Fruit fly (Drosophila melanogaster) whole organism, prepupa: ENCODE measurements around the gene CG14567.
A peak's percentile ranks its signal among the peaks of the same experiment; 100 is the strongest.

Experiments used
- Blimp-1 ChIP-seq: fragments of 200-800 bp; sonication (Bioruptor generic); optimal IDR thresholded peaks from 3 replicates; lab custom pipeline; 2017; ENCODE audit warnings: missing biosample characterization, missing genetic modification characterization, mild to moderate bottlenecking, moderate library complexity, missing genetic modification reagents
- CG10631 ChIP-seq: fragments of 200-800 bp; sonication (Bioruptor generic); optimal IDR thresholded peaks from 2 replicates; lab custom pipeline; 2016; ENCODE audit warnings: missing biosample characterization, missing genetic modification characterization
- CG10669 ChIP-seq: fragments of 200-800 bp; sonication (Bioruptor generic); optimal IDR thresholded peaks from 3 replicates; lab custom pipeline; 2018; ENCODE audit warnings: missing biosample characterization, mild to moderate bottlenecking, missing genetic modification characterization, moderate library complexity
- CG11294 ChIP-seq: fragments of 200-800 bp; sonication (Bioruptor generic); IDR thresholded peaks from 2 replicates; pipeline ENCODE4 v1.3.6; 2022; ENCODE audit warnings: missing biosample characterization, missing genetic modification characterization
- CG11762 ChIP-seq: fragments of 200-800 bp; sonication (Bioruptor generic); optimal IDR thresholded peaks from 3 replicates; lab custom pipeline; 2016; ENCODE audit warnings: missing biosample characterization, missing genetic modification characterization; ENCODE audit not compliant: insufficient read depth
- CG11902 ChIP-seq: fragments of 200-800 bp; sonication (Bioruptor generic); optimal IDR thresholded peaks from 3 replicates; lab custom pipeline; 2016; ENCODE audit warnings: missing biosample characterization, missing genetic modification characterization
- CG15336 ChIP-seq: fragments of 200-800 bp; sonication (Bioruptor generic); IDR thresholded peaks from 2 replicates; pipeline ENCODE4 v1.3.6; 2022; ENCODE audit warnings: missing biosample characterization, missing genetic modification characterization
- CG16779 ChIP-seq: fragments of 200-800 bp; sonication (Bioruptor generic); optimal IDR thresholded peaks from 3 replicates; lab custom pipeline; 2017; ENCODE audit warnings: missing biosample characterization, mild to moderate bottlenecking, missing genetic modification characterization
- CG3032 ChIP-seq: fragments of 200-800 bp; optimal IDR thresholded peaks from 2 replicates; lab custom pipeline; 2019; ENCODE audit warnings: missing biosample characterization, mild to moderate bottlenecking, missing genetic modification characterization, moderate library complexity
- CG31627 ChIP-seq: fragments of 200-800 bp; sonication (Bioruptor generic); optimal IDR thresholded peaks from 3 replicates; lab custom pipeline; 2016; ENCODE audit warnings: missing biosample characterization, missing genetic modification characterization
- CG32006 ChIP-seq: fragments of 200-800 bp; sonication (Bioruptor generic); optimal IDR thresholded peaks from 3 replicates; lab custom pipeline; 2017; ENCODE audit warnings: missing biosample characterization, mild to moderate bottlenecking, missing genetic modification characterization
- CG34406 ChIP-seq: fragments of 200-800 bp; sonication (Bioruptor generic); optimal IDR thresholded peaks from 3 replicates; lab custom pipeline; 2016; ENCODE audit warnings: missing biosample characterization, missing genetic modification characterization
- CG3919 ChIP-seq: fragments of 200-800 bp; sonication (Bioruptor generic); optimal IDR thresholded peaks from 3 replicates; lab custom pipeline; 2016; ENCODE audit warnings: missing biosample characterization, missing genetic modification characterization
- CG4318 ChIP-seq: fragments of 200-800 bp; sonication (Bioruptor generic); optimal IDR thresholded peaks from 3 replicates; lab custom pipeline; 2017; ENCODE audit warnings: missing biosample characterization, mild to moderate bottlenecking, missing genetic modification characterization
- CG6163 ChIP-seq: fragments of 200-800 bp; sonication (Bioruptor generic); IDR thresholded peaks from 3 replicates; pipeline ENCODE4 v1.3.6; 2022; ENCODE audit warnings: missing biosample characterization, missing genetic modification characterization
- CG6276 ChIP-seq: fragments of 200-800 bp; sonication (Bioruptor generic); optimal IDR thresholded peaks from 2 replicates; lab custom pipeline; 2017; ENCODE audit warnings: missing biosample characterization, mild to moderate bottlenecking, missing genetic modification characterization
- CG6792 ChIP-seq: fragments of 200-800 bp; sonication (Bioruptor generic); optimal IDR thresholded peaks from 3 replicates; lab custom pipeline; 2016; ENCODE audit warnings: missing biosample characterization, missing genetic modification characterization
- CG6808 ChIP-seq: fragments of 200-800 bp; sonication (Bioruptor generic); optimal IDR thresholded peaks from 3 replicates; lab custom pipeline; 2017; ENCODE audit warnings: missing biosample characterization, missing genetic modification characterization, mild to moderate bottlenecking, moderate library complexity, missing genetic modification reagents
- CG6854 ChIP-seq: fragments of 200-800 bp; sonication (Bioruptor generic); optimal IDR thresholded peaks from 2 replicates; lab custom pipeline; 2017; ENCODE audit warnings: missing biosample characterization, mild to moderate bottlenecking, missing genetic modification characterization
- CG7368 ChIP-seq: fragments of 200-800 bp; sonication (Bioruptor generic); optimal IDR thresholded peaks from 3 replicates; lab custom pipeline; 2016; ENCODE audit warnings: missing biosample characterization, missing genetic modification characterization
- CG8119 ChIP-seq: fragments of 200-800 bp; sonication (Bioruptor generic); IDR thresholded peaks from 3 replicates; pipeline ENCODE4 v1.3.6; 2022; ENCODE audit warnings: missing biosample characterization, missing genetic modification characterization
- CG8319 ChIP-seq: fragments of 200-800 bp; sonication (Bioruptor generic); optimal IDR thresholded peaks from 3 replicates; lab custom pipeline; 2016; ENCODE audit warnings: missing biosample characterization, missing genetic modification characterization
- CG8632 ChIP-seq: fragments of 200-800 bp; sonication (Bioruptor generic); optimal IDR thresholded peaks from 3 replicates; lab custom pipeline; 2016; ENCODE audit warnings: missing biosample characterization, missing genetic modification characterization
- Eip78C ChIP-seq: fragments of 200-800 bp; sonication (Bioruptor generic); peaks from one replicate; lab custom pipeline; 2016; ENCODE audit warnings: missing biosample characterization, missing genetic modification characterization
- Eip93F ChIP-seq: fragments of 200-800 bp; sonication (Bioruptor generic); optimal IDR thresholded peaks from 2 replicates; lab custom pipeline; 2016; ENCODE audit warnings: missing biosample characterization, mild to moderate bottlenecking, missing genetic modification characterization
- Ets21C ChIP-seq: fragments of 200-800 bp; sonication (Bioruptor generic); optimal IDR thresholded peaks from 3 replicates; lab custom pipeline; 2016; ENCODE audit warnings: missing biosample characterization, missing genetic modification characterization
- Ets96B ChIP-seq: fragments of 200-800 bp; optimal IDR thresholded peaks from 2 replicates; lab custom pipeline; 2019; ENCODE audit warnings: missing biosample characterization, mild to moderate bottlenecking, missing genetic modification characterization, moderate library complexity
- Gug ChIP-seq: fragments of 200-800 bp; sonication (Bioruptor generic); IDR thresholded peaks from 2 replicates; pipeline ENCODE4 v1.3.6; 2022; ENCODE audit warnings: missing biosample characterization, missing genetic modification characterization
- Hr38 ChIP-seq: sonication (Bioruptor generic); optimal IDR thresholded peaks from 2 replicates; lab custom pipeline; 2016; ENCODE audit warnings: missing biosample characterization, missing genetic modification characterization
- Hr39 ChIP-seq: fragments of 200-800 bp; sonication (Bioruptor generic); optimal IDR thresholded peaks from 2 replicates; lab custom pipeline; 2016; ENCODE audit warnings: missing biosample characterization, missing genetic modification characterization
- Hr4 ChIP-seq: fragments of 200-800 bp; sonication (Bioruptor generic); optimal IDR thresholded peaks from 3 replicates; lab custom pipeline; 2016; ENCODE audit warnings: missing biosample characterization, missing genetic modification characterization
- Lpt ChIP-seq: fragments of 200-800 bp; sonication (Bioruptor generic); optimal IDR thresholded peaks from 3 replicates; lab custom pipeline; 2016; ENCODE audit warnings: missing biosample characterization, missing genetic modification characterization
- Met ChIP-seq: fragments of 200-800 bp; sonication (Bioruptor generic); optimal IDR thresholded peaks from 3 replicates; lab custom pipeline; 2016; ENCODE audit warnings: missing biosample characterization, missing genetic modification characterization
- OdsH ChIP-seq: fragments of 200-800 bp; sonication (Bioruptor generic); optimal IDR thresholded peaks from 3 replicates; lab custom pipeline; 2016; ENCODE audit warnings: missing biosample characterization, missing genetic modification characterization
- Smox ChIP-seq: fragments of 200-800 bp; sonication (Bioruptor generic); optimal IDR thresholded peaks from 3 replicates; lab custom pipeline; 2016; ENCODE audit warnings: missing biosample characterization, missing genetic modification characterization
- Sox102F ChIP-seq: fragments of 200-800 bp; sonication (Bioruptor generic); optimal IDR thresholded peaks from 2 replicates; lab custom pipeline; 2016; ENCODE audit warnings: missing biosample characterization, mild to moderate bottlenecking, missing genetic modification characterization
- Sox14 ChIP-seq: fragments of 200-800 bp; sonication (Bioruptor generic); optimal IDR thresholded peaks from 3 replicates; lab custom pipeline; 2016; ENCODE audit warnings: missing biosample characterization, missing genetic modification characterization
- achi ChIP-seq: fragments of 200-800 bp; sonication (Bioruptor generic); optimal IDR thresholded peaks from 3 replicates; lab custom pipeline; 2016; ENCODE audit warnings: missing biosample characterization, missing genetic modification characterization
- acj6 ChIP-seq: fragments of 200-800 bp; sonication (Bioruptor generic); optimal IDR thresholded peaks from 3 replicates; lab custom pipeline; 2016; ENCODE audit warnings: missing biosample characterization, missing genetic modification characterization
- dsx ChIP-seq: fragments of 200-800 bp; optimal IDR thresholded peaks from 3 replicates; lab custom pipeline; 2019; ENCODE audit warnings: missing biosample characterization, mild to moderate bottlenecking, missing genetic modification characterization, moderate library complexity; ENCODE audit not compliant: poor library complexity, severe bottlenecking
- eg ChIP-seq: fragments of 200-800 bp; sonication (Bioruptor generic); IDR thresholded peaks from 3 replicates; pipeline ENCODE4 v1.3.6; 2022; ENCODE audit warnings: missing biosample characterization, missing genetic modification characterization
- esn ChIP-seq: fragments of 200-800 bp; sonication (Bioruptor generic); optimal IDR thresholded peaks from 2 replicates; lab custom pipeline; 2016; ENCODE audit warnings: missing biosample characterization, mild to moderate bottlenecking, missing genetic modification characterization, moderate library complexity
- fd59A ChIP-seq: fragments of 200-800 bp; sonication (Bioruptor generic); optimal IDR thresholded peaks from 2 replicates; lab custom pipeline; 2017; ENCODE audit warnings: missing biosample characterization, mild to moderate bottlenecking, missing genetic modification characterization, missing genetic modification reagents
- fd85E ChIP-seq: fragments of 200-800 bp; sonication (Bioruptor generic); optimal IDR thresholded peaks from 3 replicates; lab custom pipeline; 2016; ENCODE audit warnings: missing biosample characterization, missing genetic modification characterization
- fkh ChIP-seq: fragments of 200-800 bp; sonication (Bioruptor generic); optimal IDR thresholded peaks from 3 replicates; lab custom pipeline; 2017; ENCODE audit warnings: missing biosample characterization, mild to moderate bottlenecking, missing genetic modification characterization, moderate library complexity
- lz ChIP-seq: fragments of 200-800 bp; sonication (Bioruptor generic); optimal IDR thresholded peaks from 3 replicates; lab custom pipeline; 2016; ENCODE audit warnings: missing biosample characterization, missing genetic modification characterization
- net ChIP-seq: fragments of 200-800 bp; sonication (Bioruptor generic); optimal IDR thresholded peaks from 3 replicates; lab custom pipeline; 2016; ENCODE audit warnings: missing biosample characterization, missing genetic modification characterization
- pdm3 ChIP-seq: fragments of 200-800 bp; sonication (Bioruptor generic); optimal IDR thresholded peaks from 3 replicates; lab custom pipeline; 2016; ENCODE audit warnings: missing biosample characterization, missing genetic modification characterization
- salr ChIP-seq, 2 experiments: fragments of 200-800 bp; sonication (Bioruptor generic); optimal IDR thresholded peaks; 3 replicates each; lab custom pipeline; 2016 to 2018; ENCODE audit warnings: missing biosample characterization in 2 of 2, missing genetic modification characterization in 2 of 2, mild to moderate bottlenecking in 1 of 2
- spab ChIP-seq: fragments of 200-800 bp; sonication (Bioruptor generic); optimal IDR thresholded peaks from 2 replicates; lab custom pipeline; 2017; ENCODE audit warnings: missing biosample characterization, mild to moderate bottlenecking, missing genetic modification characterization, missing genetic modification reagents
- ss ChIP-seq, 2 experiments: fragments of 200-800 bp; sonication (Bioruptor generic); optimal IDR thresholded peaks; 2 replicates in 1 of 2; 3 replicates in 1 of 2; lab custom pipeline; 2017 to 2018; ENCODE audit warnings: mild to moderate bottlenecking in 2 of 2, missing biosample characterization in 2 of 2, missing genetic modification characterization in 2 of 2, moderate library complexity in 1 of 2
- topi ChIP-seq: fragments of 200-800 bp; sonication (Bioruptor generic); optimal IDR thresholded peaks from 3 replicates; lab custom pipeline; 2016; ENCODE audit warnings: missing biosample characterization, missing genetic modification characterization
- vri ChIP-seq: fragments of 200-800 bp; sonication (Bioruptor generic); optimal IDR thresholded peaks from 3 replicates; lab custom pipeline; 2016; ENCODE audit warnings: missing biosample characterization, mild to moderate bottlenecking, missing genetic modification characterization

CG14567 gene

DNA sequence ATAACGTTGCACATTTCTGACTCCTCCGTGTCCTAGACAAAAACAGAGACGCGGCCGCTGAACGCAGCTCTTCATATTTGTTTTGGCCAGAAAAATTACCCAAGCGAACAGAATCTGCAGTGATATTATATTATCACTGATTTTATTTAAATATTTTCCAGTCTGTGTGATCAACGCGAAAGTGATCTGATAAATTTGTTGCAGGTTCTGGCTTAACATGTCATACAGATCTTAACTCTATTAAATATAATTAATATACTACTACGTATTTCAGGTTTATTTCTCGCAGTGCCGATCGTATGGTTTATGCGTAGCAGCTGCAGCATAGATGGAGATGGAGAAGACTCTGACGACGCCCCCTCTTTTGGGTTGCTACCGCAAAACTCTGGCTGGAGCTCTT is 17.4 kb downstream of the CG14567 start:
- TF ChIP-seq vri, result no peak
- TF ChIP-seq topi, result peak; percentile 15
- TF ChIP-seq CG7368 (GFP tag; lab: Kevin White, UChicago), result no peak
- no peak for TF ChIP-seq CG6792 (GFP tag; lab: Kevin White, UChicago)
- peak; percentile 77 for TF ChIP-seq Ets96B (tag; lab: Kevin White, UChicago)
- no peak for TF ChIP-seq Blimp-1 (GFP tag; lab: Kevin White, UChicago)
- TF ChIP-seq CG4318 (GFP tag; lab: Kevin White, UChicago), result no peak
- TF ChIP-seq CG11902 (GFP tag; lab: Kevin White, UChicago), result no peak
- TF ChIP-seq CG10631 (GFP tag; lab: Kevin White, UChicago), result peak; percentile 74
- peak; percentile 71 for TF ChIP-seq CG10669 (GFP tag; lab: Kevin White, UChicago)
- no peak for TF ChIP-seq Ets21C
- peak; percentile 6 for TF ChIP-seq Smox (GFP tag; lab: Kevin White, UChicago)
- TF ChIP-seq CG11762 (GFP tag; lab: Kevin White, UChicago), result no peak
- TF ChIP-seq lz (GFP tag; lab: Kevin White, UChicago), result no peak
- TF ChIP-seq CG8119, result no peak
- peak; percentile 60 for TF ChIP-seq CG3919 (GFP tag; lab: Kevin White, UChicago)
- TF ChIP-seq Eip78C (GFP tag; lab: Kevin White, UChicago), result peak; percentile 77
- TF ChIP-seq esn (GFP tag; lab: Kevin White, UChicago), result peak; percentile 41
- TF ChIP-seq ss (GFP tag; optimal IDR thresholded peaks at IDR 0.05; lab: Kevin White, UChicago), result peak; percentile 5 to 35
- peak; percentile 8 for TF ChIP-seq CG34406
- TF ChIP-seq CG8319 (GFP tag; lab: Kevin White, UChicago), result no peak
- no peak for TF ChIP-seq Gug (GFP tag; lab: Robert Waterston, UW)
- TF ChIP-seq acj6, result peak; percentile 49
- TF ChIP-seq Hr38 (GFP tag; lab: Kevin White, UChicago), result no peak
- TF ChIP-seq CG6163 (GFP tag; lab: Robert Waterston, UW), result no peak
- no peak for TF ChIP-seq fd85E (GFP tag; lab: Kevin White, UChicago)
- TF ChIP-seq net, result peak; percentile 21
- no peak for TF ChIP-seq Hr4 (GFP tag; lab: Kevin White, UChicago)
- peak; percentile 55 for TF ChIP-seq spab
- peak; percentile 72 for TF ChIP-seq CG3032
- no peak for TF ChIP-seq CG11294
- TF ChIP-seq CG6808, result peak; percentile 69
- TF ChIP-seq fkh (GFP tag; lab: Kevin White, UChicago), result no peak
- TF ChIP-seq Sox102F (GFP tag; lab: Kevin White, UChicago), result peak; percentile 16
- no peak for TF ChIP-seq Hr39 (GFP tag; lab: Kevin White, UChicago)
- peak; percentile 38 for TF ChIP-seq achi (GFP tag; lab: Kevin White, UChicago)
- TF ChIP-seq CG32006, result peak; percentile 25
- TF ChIP-seq CG15336, result no peak
- no peak for TF ChIP-seq CG6854 (GFP tag; lab: Kevin White, UChicago)
- peak; percentile 63 for TF ChIP-seq dsx (GFP tag; lab: Kevin White, UChicago)
- no peak for TF ChIP-seq Lpt (GFP tag; lab: Kevin White, UChicago)
- peak; percentile 41 for TF ChIP-seq Met
- TF ChIP-seq Sox14 (GFP tag; lab: Kevin White, UChicago), result peak; percentile 36
- TF ChIP-seq OdsH (GFP tag; lab: Kevin White, UChicago), result peak; percentile 28
- TF ChIP-seq eg (GFP tag; lab: Robert Waterston, UW), result no peak
- peak; percentile 23 for TF ChIP-seq pdm3 (GFP tag; lab: Kevin White, UChicago)
- peak; percentile 18 for TF ChIP-seq CG8632
- TF ChIP-seq CG16779 (tag; lab: Kevin White, UChicago), result no peak
- no peak for TF ChIP-seq CG31627 (GFP tag; lab: Kevin White, UChicago)
- peak; percentile 69 for TF ChIP-seq fd59A
- TF ChIP-seq salr (GFP tag; optimal IDR thresholded peaks at IDR 0.05; lab: Kevin White, UChicago), result peak; percentile 36 to 45
- no peak for TF ChIP-seq CG6276 (GFP tag; lab: Kevin White, UChicago)
- no peak for TF ChIP-seq Eip93F (GFP tag; lab: Kevin White, UChicago)
